Worm (Caenorhabditis elegans) whole organism, L4/young adult: Measurements from ENCODE around the gene Y45F10D.16.

ENCODE experiments used
- dao-5 ChIP-seq: sonication (generic microtip); optimal IDR thresholded peaks from 2 replicates; lab custom pipeline; 2016; ENCODE audit warnings: missing genotype, missing genetic modification characterization, moderate library complexity, missing compliant biosample characterization
- him-1 ChIP-seq: sonication (generic microtip); optimal IDR thresholded peaks from 2 replicates; lab custom pipeline; 2016; ENCODE audit warnings: missing genotype, missing genetic modification reagents, missing genetic modification characterization, missing compliant biosample characterization

DNA sequence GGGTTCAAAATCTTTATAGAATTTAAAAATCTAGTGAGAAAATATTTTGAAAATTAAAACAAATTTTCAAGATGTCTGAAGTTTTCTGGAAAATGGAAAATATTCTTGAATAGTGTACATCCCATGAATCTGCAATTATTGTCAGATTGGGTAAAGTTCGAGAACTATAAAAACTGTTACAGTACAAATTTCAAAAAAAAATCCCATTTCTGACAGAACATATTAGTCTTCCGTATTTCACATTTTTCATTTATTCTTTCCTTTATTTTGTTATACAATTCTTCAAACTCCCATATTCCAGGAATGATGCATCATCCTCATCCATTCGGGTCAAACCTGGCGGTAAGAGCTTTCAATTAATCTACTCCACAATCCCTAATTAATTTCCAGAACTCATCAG lies 26.2 kb upstream of the Y45F10D.16 start, which contains the start of gene sorb-1:
- TF ChIP-seq him-1 (tag; lab: Kevin White, UChicago) (no peak), dao-5 (tag; lab: Kevin White, UChicago) (no peak)
